Worm (Caenorhabditis elegans) whole organism, L4/young adult: ENCODE data around the gene BE0003N10.1.
"Not testable (repeated sequence)": the region's sequence is repeated elsewhere in the genome, so short reads cannot be mapped to it uniquely, and the experiment has no call there.

Experiments used
- W03F9.2 ChIP-seq: fragments of 150-350 bp; optimal IDR thresholded peaks from 2 replicates; lab custom pipeline; 2014; ENCODE audit warnings: missing biosample characterization, missing genetic modification characterization
- dao-5 ChIP-seq: sonication (generic microtip); optimal IDR thresholded peaks from 2 replicates; lab custom pipeline; 2016; ENCODE audit warnings: missing genotype, missing genetic modification characterization, moderate library complexity, missing compliant biosample characterization
- him-1 ChIP-seq: sonication (generic microtip); optimal IDR thresholded peaks from 2 replicates; lab custom pipeline; 2016; ENCODE audit warnings: missing genotype, missing genetic modification reagents, missing genetic modification characterization, missing compliant biosample characterization

BE0003N10.1 gene

DNA sequence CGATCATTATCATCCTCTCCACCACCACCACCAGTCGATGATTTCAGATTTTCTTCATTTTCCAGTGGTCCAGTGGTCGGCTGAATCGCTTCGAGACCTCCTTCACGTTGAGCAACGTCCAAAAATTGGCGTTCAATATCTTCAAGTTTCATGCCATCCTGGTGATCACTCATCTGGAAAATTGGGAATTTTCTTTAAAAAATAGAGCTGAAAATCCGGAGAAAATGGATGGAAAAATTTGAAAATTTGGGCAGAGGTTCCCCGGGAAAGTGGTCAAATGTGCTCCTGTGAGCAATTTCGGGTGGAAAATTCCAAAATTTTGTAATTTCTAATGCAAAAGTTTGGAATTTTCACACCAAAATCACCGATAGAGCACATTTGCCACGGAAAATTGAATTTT lies 39.1 kb downstream of the BE0003N10.1 start, which contains the start of gene uaf-1:
uaf-1 (minus strand) TSS at position 173 of the 400 bp plus-strand sequence.
- TF ChIP-seq him-1 (tag; lab: Kevin White, UChicago); dao-5 (tag; lab: Kevin White, UChicago); W03F9.2: not testable (repeated sequence)

DNA sequence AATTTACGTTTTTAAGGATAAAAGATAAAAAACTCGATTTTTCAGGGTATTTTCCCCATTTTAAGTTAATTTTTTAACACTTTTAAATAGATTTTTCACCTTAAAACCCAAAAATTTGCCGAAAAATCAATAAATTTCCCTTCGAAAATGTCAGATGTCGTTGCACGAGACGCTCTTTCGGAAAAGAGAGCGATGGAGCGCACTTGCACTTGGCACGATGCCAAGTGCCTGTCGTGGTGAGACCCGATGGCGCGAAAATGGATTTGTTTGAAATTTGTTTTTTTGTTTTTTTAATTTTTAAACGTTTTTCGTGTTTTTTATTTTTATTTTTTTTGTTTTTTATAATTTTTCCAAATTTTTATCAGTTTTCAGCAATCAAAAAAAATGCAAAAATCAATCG lies 43.2 kb downstream of the BE0003N10.1 start, which contains the start of the genes rab-18 and kbp-4:
rab-18 (minus strand) TSS at position 240 of the 400 bp plus-strand sequence.
kbp-4 (plus strand) TSS at position 366 of the 400 bp plus-strand sequence.
- TF ChIP-seq dao-5 (tag; lab: Kevin White, UChicago): no peak
- TF ChIP-seq W03F9.2: peak; percentile 98
- peak; percentile 23 for TF ChIP-seq him-1 (tag; lab: Kevin White, UChicago)

- no peak for TF ChIP-seq dao-5 (tag; lab: Kevin White, UChicago)
- TF ChIP-seq W03F9.2: no peak
- no peak for TF ChIP-seq him-1 (tag; lab: Kevin White, UChicago)
Observed at ce11 chrIII:1081101-1081500, 43.8 kb downstream of the BE0003N10.1 start, which contains the start of gene par-2. TSS of gene par-2 (plus strand) at chrIII:1081401.

- TF ChIP-seq him-1 (tag; lab: Kevin White, UChicago) (no peak), W03F9.2 (no peak), dao-5 (tag; lab: Kevin White, UChicago) (no peak)
Observed at ce11 chrIII:1084971-1085370, 47.7 kb downstream of the BE0003N10.1 start.

DNA sequence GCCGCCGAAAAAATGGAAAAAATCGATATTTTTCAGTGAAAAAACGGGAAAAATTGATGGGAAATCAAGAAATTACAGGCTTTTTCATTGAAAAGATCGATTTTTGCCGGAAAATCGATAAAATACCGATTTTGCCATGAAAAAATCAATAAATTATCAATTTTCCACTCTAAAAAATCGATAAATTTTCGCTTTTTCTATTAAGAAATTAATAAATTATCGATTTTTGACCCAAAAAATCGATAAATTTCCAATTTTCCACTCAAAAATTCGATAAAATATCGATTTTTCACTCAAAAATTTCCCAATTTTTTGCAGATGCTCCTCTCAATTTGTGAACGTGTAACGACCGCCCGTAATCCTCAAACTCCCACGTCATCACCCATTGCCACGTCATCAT lies 57.1 kb downstream of the BE0003N10.1 start:
- TF ChIP-seq W03F9.2: no peak
- no peak for TF ChIP-seq dao-5 (tag; lab: Kevin White, UChicago)
- no peak for TF ChIP-seq him-1 (tag; lab: Kevin White, UChicago)
